Fruit fly (Drosophila melanogaster): ENCODE measurements around the gene ais.
A peak's percentile ranks its signal among the peaks of the same experiment; 100 is the strongest.

The ais gene

dm6 chr3L:17841085-17841606 is 36.6 kb upstream of the ais start, which contains the start of gene CG5577 (continued):
- TF ChIP-seq Nf-YA (GFP tag; IDR thresholded peaks at IDR 0.05) (no peak), CG4360 (GFP tag; IDR thresholded peaks at IDR 0.05) (no peak), dysf (GFP tag; IDR thresholded peaks at IDR 0.05) (0 out of 3 replicates have a peak, but pooled peaks have one; percentile 12), CG1647 (GFP tag; optimal IDR thresholded peaks at IDR 0.05) (no peak), CG30431 (GFP tag; optimal IDR thresholded peaks at IDR 0.05) (no peak), fd3F (GFP tag; optimal IDR thresholded peaks at IDR 0.05) (no peak), h (optimal IDR thresholded peaks at IDR 0.05) (no peak), HHEX (GFP tag; optimal IDR thresholded peaks at IDR 0.05) (peak; percentile 38), CG30020 (tag; optimal IDR thresholded peaks at IDR 0.05) (no peak), CG6254 (GFP tag; optimal IDR thresholded peaks at IDR 0.05) (no peak), Chrac-16 (GFP tag; optimal IDR thresholded peaks at IDR 0.05) (no peak), en (GFP tag; optimal IDR thresholded peaks at IDR 0.05) (no peak), MTF-1 (GFP tag; optimal IDR thresholded peaks at IDR 0.05; ENCODE audit: borderline replicate concordance) (no peak), lilli (GFP tag; optimal IDR thresholded peaks at IDR 0.05) (peak; percentile 30), CG32767 (GFP tag; IDR thresholded peaks at IDR 0.05) (no peak), pnt (GFP tag; optimal IDR thresholded peaks at IDR 0.05) (no peak), CG8359 (GFP tag; optimal IDR thresholded peaks at IDR 0.05; ENCODE audit: borderline replicate concordance) (no peak), Sry-δ (GFP tag; optimal IDR thresholded peaks at IDR 0.05) (peak; percentile 8), Drgx (GFP tag; IDR thresholded peaks at IDR 0.05) (no peak), bigmax (GFP tag; optimal IDR thresholded peaks at IDR 0.05) (no peak), CG6175 (GFP tag; IDR thresholded peaks at IDR 0.05) (peak; percentile 97), Nf-YC (tag; optimal IDR thresholded peaks at IDR 0.05) (peak; percentile 90), H15 (GFP tag; IDR thresholded peaks at IDR 0.05) (no peak), sens (GFP tag) (no peak), Fer1 (GFP tag; optimal IDR thresholded peaks at IDR 0.05) (no peak), Meics (GFP tag; optimal IDR thresholded peaks at IDR 0.05) (peak; percentile 40), CG4282 (GFP tag; optimal IDR thresholded peaks at IDR 0.05) (no peak), CG2199 (GFP tag; IDR thresholded peaks at IDR 0.05) (no peak), CG4820 (GFP tag; optimal IDR thresholded peaks at IDR 0.05) (no peak), Vsx1 (GFP tag; optimal IDR thresholded peaks at IDR 0.05) (no peak), CG11398 (GFP tag; optimal IDR thresholded peaks at IDR 0.05) (no peak), ftz-f1 (GFP tag; optimal IDR thresholded peaks at IDR 0.05) (peak; percentile 98), Max (GFP tag; optimal IDR thresholded peaks at IDR 0.05) (no peak), Atf6 (GFP tag; IDR thresholded peaks at IDR 0.05) (peak; percentile 20; the same call in 1 of the 2 replicates), gro (GFP tag; optimal IDR thresholded peaks at IDR 0.05) (no peak), CG12219 (GFP tag; optimal IDR thresholded peaks at IDR 0.05) (no peak), CG8290 (GFP tag; optimal IDR thresholded peaks at IDR 0.05) (no peak), CG8290 (tag; optimal IDR thresholded peaks at IDR 0.05) (peak in 1 of 2 experiments; percentile 72), CG17829 (tag; optimal IDR thresholded peaks at IDR 0.05) (no peak), nerfin-2 (GFP tag; IDR thresholded peaks at IDR 0.05; ENCODE audit: partially characterized antibody) (0 out of 2 replicates have a peak, but pooled peaks have one; percentile 16), pum (GFP tag; optimal IDR thresholded peaks at IDR 0.05) (no peak), HLHmδ (GFP tag; optimal IDR thresholded peaks at IDR 0.05) (no peak), CG6813 (GFP tag; optimal IDR thresholded peaks at IDR 0.05) (no peak), Stat92E (GFP tag; optimal IDR thresholded peaks at IDR 0.05) (no peak), otp (GFP tag; IDR thresholded peaks at IDR 0.05) (0 out of 3 replicates have a peak, but pooled peaks have one; percentile 27), sqz (GFP tag; optimal IDR thresholded peaks at IDR 0.05) (no peak), CG14965 (GFP tag; optimal IDR thresholded peaks at IDR 0.05; ENCODE audit: borderline replicate concordance) (no peak), CG6854 (GFP tag; optimal IDR thresholded peaks at IDR 0.05) (no peak), exex (tag; optimal IDR thresholded peaks at IDR 0.05) (peak; percentile 50), CG17802 (tag; optimal IDR thresholded peaks at IDR 0.05) (no peak), CG10147 (GFP tag; optimal IDR thresholded peaks at IDR 0.05) (no peak)

Measured in whole organism, embryonic.